Worm (Caenorhabditis elegans) whole organism, L1 larva: ENCODE measurements around the gene alx-1.

Experiments used
- C04F5.9 ChIP-seq: sonication (generic microtip); optimal IDR thresholded peaks from 2 replicates; lab custom pipeline; 2016; ENCODE audit warnings: missing genetic modification characterization, missing compliant biosample characterization
- C34B4.2 ChIP-seq: sonication (generic microtip); optimal IDR thresholded peaks from 2 replicates; lab custom pipeline; 2017; ENCODE audit warnings: mild to moderate bottlenecking, missing genetic modification characterization, missing compliant biosample characterization
- Y116A8C.19 ChIP-seq: sonication (generic microtip); optimal IDR thresholded peaks from 2 replicates; lab custom pipeline; 2016; ENCODE audit warnings: missing compliant biosample characterization, missing genetic modification characterization, borderline replicate concordance
- aha-1 ChIP-seq: fragments of 150-350 bp; optimal IDR thresholded peaks from 2 replicates; lab custom pipeline; 2014; ENCODE audit warnings: missing biosample characterization, missing genetic modification characterization
- blmp-1 ChIP-seq: fragments of 150-350 bp; optimal IDR thresholded peaks from 2 replicates; lab custom pipeline; 2014; ENCODE audit warnings: missing biosample characterization, missing genetic modification characterization
- ceh-63 ChIP-seq: fragments of 200-800 bp; sonication (Bioruptor generic); optimal IDR thresholded peaks from 2 replicates; lab custom pipeline; 2018; ENCODE audit warnings: mild to moderate bottlenecking, missing genetic modification characterization, missing compliant biosample characterization
- ceh-82 ChIP-seq, 3 experiments: fragments of 150-350 bp in 1 of 3; sonication (generic microtip) in 2 of 3; optimal IDR thresholded peaks; 2 replicates each; lab custom pipeline; 2014 to 2017; ENCODE audit warnings: missing biosample characterization in 3 of 3, missing genetic modification characterization in 3 of 3
- ceh-90 ChIP-seq: sonication (generic microtip); optimal IDR thresholded peaks from 2 replicates; lab custom pipeline; 2016; ENCODE audit warnings: missing genetic modification characterization, missing compliant biosample characterization
- efl-1 ChIP-seq, 4 experiments: fragments of 150-350 bp; optimal IDR thresholded peaks in 3 of 4; peaks in 1 of 4; 1 replicate in 1 of 4; 2 replicates in 3 of 4; lab custom pipeline; 2014; ENCODE audit warnings: missing biosample characterization in 2 of 4, missing genetic modification characterization in 2 of 4, missing genetic modification reagents in 2 of 4
- egl-27 ChIP-seq, 2 experiments: fragments of 150-350 bp in 1 of 2; sonication (generic microtip); optimal IDR thresholded peaks; 3 replicates each; lab custom pipeline; 2017 to 2018; ENCODE audit warnings: missing biosample characterization in 2 of 2, missing genetic modification characterization in 2 of 2, missing genetic modification reagents in 2 of 2
- ets-5 ChIP-seq: fragments of 200-800 bp; sonication (Bioruptor generic); IDR thresholded peaks from 2 replicates; pipeline ENCODE4 v1.3.6; 2022; ENCODE audit warnings: missing genetic modification characterization, missing compliant biosample characterization
- fkh-10 ChIP-seq: sonication (generic microtip); optimal IDR thresholded peaks from 2 replicates; lab custom pipeline; 2017; ENCODE audit warnings: missing biosample characterization, missing genetic modification reagents, missing genetic modification characterization
- fkh-8 ChIP-seq: sonication (generic microtip); optimal IDR thresholded peaks from 2 replicates; lab custom pipeline; 2016; ENCODE audit warnings: mild to moderate bottlenecking, missing genetic modification characterization, missing compliant biosample characterization
- fos-1 ChIP-seq: fragments of 150-350 bp; optimal IDR thresholded peaks from 2 replicates; lab custom pipeline; 2014; ENCODE audit warnings: missing biosample characterization, missing genetic modification characterization
- grh-1 ChIP-seq: fragments of 200-800 bp; sonication (Bioruptor generic); IDR thresholded peaks from 2 replicates; pipeline ENCODE4 v1.3.6; 2022; ENCODE audit warnings: missing genetic modification reagents, missing genetic modification characterization, missing compliant biosample characterization
- hlh-4 ChIP-seq: sonication (generic microtip); optimal IDR thresholded peaks from 2 replicates; lab custom pipeline; 2016; ENCODE audit warnings: mild to moderate bottlenecking, missing genetic modification characterization, missing compliant biosample characterization
- irx-1 ChIP-seq: sonication (generic microtip); optimal IDR thresholded peaks from 2 replicates; lab custom pipeline; 2016; ENCODE audit warnings: missing genetic modification characterization, missing compliant biosample characterization
- isw-1 ChIP-seq: fragments of 200-800 bp; sonication (Bioruptor generic); IDR thresholded peaks from 2 replicates; pipeline ENCODE4 v1.3.6; 2022; ENCODE audit warnings: missing genetic modification characterization, missing compliant biosample characterization
- lin-13 ChIP-seq: fragments of 150-350 bp; optimal IDR thresholded peaks from 2 replicates; lab custom pipeline; 2014; ENCODE audit warnings: missing biosample characterization, missing genetic modification reagents, missing genetic modification characterization
- lin-39 ChIP-seq: fragments of 150-350 bp; optimal IDR thresholded peaks from 2 replicates; lab custom pipeline; 2014; ENCODE audit warnings: missing biosample characterization, missing genetic modification reagents, missing genetic modification characterization
- lir-3 ChIP-seq: sonication (generic microtip); optimal IDR thresholded peaks from 2 replicates; lab custom pipeline; 2016; ENCODE audit warnings: mild to moderate bottlenecking, missing genetic modification characterization, moderate library complexity, missing compliant biosample characterization; ENCODE audit not compliant: poor library complexity
- mab-9 ChIP-seq: fragments of 200-800 bp; sonication (Bioruptor generic); IDR thresholded peaks from 2 replicates; pipeline ENCODE4 v1.3.6; 2022; ENCODE audit warnings: missing genetic modification reagents, missing genetic modification characterization, missing compliant biosample characterization
- mep-1 ChIP-seq: fragments of 150-350 bp; optimal IDR thresholded peaks from 2 replicates; lab custom pipeline; 2014; ENCODE audit warnings: missing biosample characterization, missing genetic modification characterization
- nhr-11 ChIP-seq: fragments of 150-350 bp; optimal IDR thresholded peaks from 2 replicates; lab custom pipeline; 2014; ENCODE audit warnings: missing biosample characterization, missing genetic modification characterization
- nhr-20 ChIP-seq: sonication (generic microtip); optimal IDR thresholded peaks from 2 replicates; lab custom pipeline; 2016; ENCODE audit warnings: mild to moderate bottlenecking, missing genetic modification characterization, missing compliant biosample characterization
- nhr-71 ChIP-seq: sonication (generic microtip); optimal IDR thresholded peaks from 2 replicates; lab custom pipeline; 2016; ENCODE audit warnings: mild to moderate bottlenecking, missing genetic modification characterization, moderate library complexity, missing compliant biosample characterization
- nhr-77 ChIP-seq: fragments of 150-350 bp; optimal IDR thresholded peaks from 2 replicates; lab custom pipeline; 2014; ENCODE audit warnings: missing biosample characterization, missing genetic modification characterization
- nhr-90 ChIP-seq: sonication (generic microtip); optimal IDR thresholded peaks from 2 replicates; lab custom pipeline; 2016; ENCODE audit warnings: mild to moderate bottlenecking, missing genetic modification characterization, missing compliant biosample characterization; ENCODE audit not compliant: poor library complexity
- pax-3 ChIP-seq: fragments of 200-800 bp; sonication (Bioruptor generic); optimal IDR thresholded peaks from 2 replicates; lab custom pipeline; 2018; ENCODE audit warnings: mild to moderate bottlenecking, missing genetic modification characterization, moderate library complexity, missing compliant biosample characterization
- rnt-1 ChIP-seq: sonication (generic microtip); optimal IDR thresholded peaks from 2 replicates; lab custom pipeline; 2016; ENCODE audit warnings: mild to moderate bottlenecking, missing genetic modification characterization, moderate library complexity, missing compliant biosample characterization
- sup-37 ChIP-seq: fragments of 200-800 bp; sonication (Bioruptor generic); optimal IDR thresholded peaks from 2 replicates; lab custom pipeline; 2018; ENCODE audit warnings: mild to moderate bottlenecking, missing genetic modification characterization, missing compliant biosample characterization
- tlp-1 ChIP-seq: fragments of 150-350 bp; optimal IDR thresholded peaks from 2 replicates; lab custom pipeline; 2014; ENCODE audit warnings: missing biosample characterization, missing genetic modification characterization
- unc-30 ChIP-seq: sonication (generic microtip); optimal IDR thresholded peaks from 2 replicates; lab custom pipeline; 2017; ENCODE audit warnings: missing biosample characterization, missing genetic modification characterization
- unc-62 ChIP-seq: fragments of 150-350 bp; optimal IDR thresholded peaks from 2 replicates; lab custom pipeline; 2014; ENCODE audit warnings: missing biosample characterization, missing genetic modification reagents, missing genetic modification characterization
- xbp-1 ChIP-seq: sonication (generic microtip); optimal IDR thresholded peaks from 2 replicates; lab custom pipeline; 2016; ENCODE audit warnings: missing genetic modification characterization, missing compliant biosample characterization
- zag-1 ChIP-seq: fragments of 150-350 bp; optimal IDR thresholded peaks from 2 replicates; lab custom pipeline; 2014; ENCODE audit warnings: missing biosample characterization, missing genetic modification characterization

alx-1 gene

DNA sequence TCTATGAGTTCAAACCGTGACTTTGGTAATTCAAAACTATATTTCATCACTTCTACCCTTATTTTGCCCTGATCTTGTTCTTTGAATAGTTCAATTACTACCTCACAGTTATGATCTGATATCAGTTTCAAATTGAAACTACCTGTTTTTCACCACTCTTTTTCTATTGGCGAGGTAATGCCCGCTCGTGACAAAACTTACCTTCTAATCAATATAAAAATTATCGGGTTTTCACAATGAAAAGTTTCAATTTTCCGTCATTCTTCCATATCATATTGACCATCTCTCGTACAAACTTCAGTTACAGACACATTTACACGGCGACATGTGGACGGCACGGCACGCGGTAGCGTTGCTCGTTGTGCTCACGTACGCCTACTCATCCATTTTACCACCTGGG, 25.1 kb upstream of the alx-1 start, which contains the start of gene dec-7:
Gene dec-7 (plus strand): TSS at position 308 of the 400 bp plus-strand sequence.
- TF ChIP-seq blmp-1 (tag; lab: Kevin White, UChicago) (no peak), aha-1 (tag; lab: Kevin White, UChicago) (no peak), xbp-1 (tag; lab: Kevin White, UChicago) (no peak), rnt-1 (tag; lab: Kevin White, UChicago) (no peak), ceh-82 (tag; optimal IDR thresholded peaks at IDR 0.05; lab: Kevin White, UChicago) (no peak), egl-27 (tag; optimal IDR thresholded peaks at IDR 0.05; lab: Kevin White, UChicago) (no peak), ceh-63 (GFP tag; lab: Kevin White, UChicago) (no peak), C34B4.2 (tag; lab: Kevin White, UChicago) (no peak), nhr-77 (tag; lab: Kevin White, UChicago) (no peak), efl-1 (optimal IDR thresholded peaks at IDR 0.05; lab: Kevin White, UChicago) (no peak), efl-1 (GFP tag; optimal IDR thresholded peaks at IDR 0.05 in 1 of 2; lab: Kevin White, UChicago) (no peak), ceh-90 (no peak), C04F5.9 (tag; lab: Kevin White, UChicago) (no peak), nhr-90 (tag; lab: Kevin White, UChicago) (no peak), lin-39 (no peak), mab-9 (GFP tag; lab: Robert Waterston, UW) (no peak)

DNA sequence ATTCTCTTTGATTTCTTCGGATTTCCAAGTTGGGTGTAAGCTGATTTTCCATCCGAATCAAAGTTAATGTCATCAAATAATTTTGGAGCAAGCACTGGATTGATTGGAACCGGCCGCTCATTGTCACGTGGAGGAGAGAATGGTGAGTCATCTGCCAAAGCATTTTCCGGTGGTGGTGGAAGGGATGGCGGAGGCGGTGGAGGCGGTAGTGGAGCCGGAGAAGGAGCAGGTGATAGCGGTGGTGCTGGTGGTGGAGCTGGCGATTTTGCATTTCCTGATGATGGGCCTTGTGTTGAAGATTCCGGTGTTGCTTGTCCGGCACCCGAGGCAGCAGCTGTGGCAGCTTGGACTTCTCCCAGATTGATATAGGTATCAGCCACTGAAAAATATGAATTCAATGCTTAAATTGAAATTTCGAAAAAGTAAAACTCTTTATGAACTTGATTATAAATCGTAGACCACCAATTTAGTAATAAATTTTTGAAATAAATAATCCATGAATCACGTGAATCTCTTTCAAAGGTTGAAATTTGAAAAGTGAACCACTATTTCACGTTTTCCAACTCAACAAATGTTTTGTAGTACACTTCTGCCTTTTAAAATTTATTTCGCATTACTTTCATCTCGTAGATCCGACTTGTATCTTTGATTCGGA, 16.0 kb upstream of the alx-1 start, which contains the start of the genes K03H1.9 and K03H1.12:
Gene K03H1.9 (minus strand): TSS at position 471 of the 655 bp plus-strand sequence.
Gene K03H1.12 (plus strand): TSS at position 605 of the 655 bp plus-strand sequence.
- TF ChIP-seq zag-1 (tag; lab: Kevin White, UChicago) (no peak), ets-5 (GFP tag; lab: Robert Waterston, UW) (no peak), isw-1 (GFP tag; lab: Robert Waterston, UW) (no peak), sup-37 (GFP tag; lab: Kevin White, UChicago) (no peak), tlp-1 (no peak), Y116A8C.19 (tag; lab: Kevin White, UChicago) (no peak), lir-3 (tag; lab: Kevin White, UChicago) (no peak), unc-30 (no peak), fkh-10 (GFP tag; lab: Kevin White, UChicago) (no peak), fkh-8 (tag; lab: Kevin White, UChicago) (no peak), nhr-11 (tag; lab: Kevin White, UChicago) (no peak), unc-62 (GFP tag; lab: Kevin White, UChicago) (no peak)

DNA sequence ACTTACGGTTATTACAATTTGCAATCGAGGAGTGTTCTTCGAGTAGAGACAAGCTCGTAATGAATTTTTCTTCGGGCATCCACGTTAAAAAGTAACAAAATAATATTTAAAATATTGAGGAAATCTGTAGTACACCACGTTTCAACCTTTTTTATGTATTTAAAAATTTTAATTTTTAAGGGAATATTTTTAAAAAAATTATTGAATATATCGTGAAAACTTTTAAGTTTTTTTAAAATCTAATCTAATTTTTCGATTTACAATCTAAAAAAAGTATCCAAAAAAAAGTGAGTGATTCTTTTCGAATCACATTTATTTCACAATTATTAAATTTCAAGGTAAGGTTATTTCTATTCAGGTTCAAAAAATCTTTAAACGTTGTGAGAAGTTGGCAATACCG, 12.4 kb upstream of the alx-1 start, which contains the start of gene gln-2:
Gene gln-2 (minus strand): TSS at position 101 of the 400 bp plus-strand sequence.
- TF ChIP-seq nhr-20 (tag; lab: Kevin White, UChicago) (no peak), hlh-4 (tag; lab: Kevin White, UChicago) (no peak), nhr-71 (tag; lab: Kevin White, UChicago) (no peak), pax-3 (tag; lab: Kevin White, UChicago) (no peak), lin-13 (GFP tag; lab: Kevin White, UChicago) (no peak), ets-5 (GFP tag; lab: Robert Waterston, UW) (no peak), mep-1 (tag; lab: Kevin White, UChicago) (no peak), fos-1 (no peak), irx-1 (no peak), grh-1 (no peak)
- TF ChIP-seq, all 84 proteins: peak for 0
